Fruit fly (Drosophila melanogaster): ENCODE data around the gene mthl1.

mthl1 gene

DNA sequence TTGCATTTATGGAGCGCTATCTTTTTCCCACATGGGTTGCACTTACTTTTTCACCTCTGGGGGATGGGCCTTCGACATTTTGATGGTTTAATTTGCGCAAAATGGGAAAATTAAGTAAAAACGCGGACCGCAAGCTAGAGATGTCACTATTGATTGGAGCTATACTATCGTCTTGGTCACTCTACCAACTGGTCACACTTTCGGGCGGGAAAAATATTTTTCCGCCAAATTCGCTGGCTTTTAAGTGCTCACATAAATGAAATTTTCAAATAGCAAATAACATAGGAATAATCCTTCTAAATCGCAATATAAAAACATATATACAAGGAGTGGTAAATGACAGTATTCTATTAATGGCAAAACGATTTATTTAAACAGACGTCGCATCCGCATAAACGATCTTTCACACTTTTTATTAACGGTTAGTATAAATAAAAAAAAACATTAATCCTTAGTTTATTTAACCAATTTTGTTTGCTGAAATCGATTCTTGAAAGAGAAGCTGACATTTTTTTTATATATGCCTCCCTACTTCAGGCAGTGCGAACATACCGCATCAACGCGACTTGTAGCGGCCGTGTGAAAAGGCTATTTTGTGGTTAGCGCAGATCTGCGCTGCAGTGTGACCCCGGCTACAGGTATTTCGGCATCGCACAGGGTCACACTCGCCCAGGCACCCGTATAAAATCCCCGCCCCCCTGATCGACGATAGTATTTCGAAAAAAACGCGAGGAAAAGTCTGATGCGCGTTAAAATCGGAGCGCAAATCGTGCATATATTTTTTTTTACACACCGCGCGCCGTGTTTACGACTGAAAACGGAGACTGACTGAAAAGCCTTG is at the start of gene mthl1, which contains the start of gene SNRPG:
Gene mthl1 (plus strand): TSS at position 709 of the 841 bp plus-strand sequence.
Gene SNRPG (minus strand): TSS at position 160 of the 841 bp plus-strand sequence.
- TF ChIP-seq CG33017 (tag; optimal IDR thresholded peaks at IDR 0.05) (no peak), CG7101 (tag; optimal IDR thresholded peaks at IDR 0.05) (peak; percentile 73), CG1620 (GFP tag; optimal IDR thresholded peaks at IDR 0.05) (peak; percentile 77), pad (GFP tag; optimal IDR thresholded peaks at IDR 0.05) (peak; percentile 64), Crg-1 (GFP tag; optimal IDR thresholded peaks at IDR 0.05) (peak; percentile 40), toe (GFP tag; optimal IDR thresholded peaks at IDR 0.05) (peak; percentile 63), ovo (GFP tag; optimal IDR thresholded peaks at IDR 0.05) (peak; percentile 36), CG12768 (GFP tag; optimal IDR thresholded peaks at IDR 0.05) (peak; percentile 73), cic (GFP tag; optimal IDR thresholded peaks at IDR 0.05) (no peak), bab1 (GFP tag; optimal IDR thresholded peaks at IDR 0.05) (peak; percentile 58), Hr96 (GFP tag; optimal IDR thresholded peaks at IDR 0.05) (no peak), CG14711 (tag; optimal IDR thresholded peaks at IDR 0.05) (peak; percentile 63), CG7045 (GFP tag; optimal IDR thresholded peaks at IDR 0.05) (peak; percentile 54), CG5204 (GFP tag; optimal IDR thresholded peaks at IDR 0.05) (peak; percentile 81), cnc (optimal IDR thresholded peaks at IDR 0.05) (no peak), CG11617 (GFP tag; optimal IDR thresholded peaks at IDR 0.05) (peak; percentile 63), Clk (GFP tag; optimal IDR thresholded peaks at IDR 0.05) (peak; percentile 52), kay (GFP tag; ENCODE audit: borderline replicate concordance) (no peak), tj (GFP tag; optimal IDR thresholded peaks at IDR 0.05) (no peak), Mnt (GFP tag; optimal IDR thresholded peaks at IDR 0.05) (peak; percentile 71)

DNA sequence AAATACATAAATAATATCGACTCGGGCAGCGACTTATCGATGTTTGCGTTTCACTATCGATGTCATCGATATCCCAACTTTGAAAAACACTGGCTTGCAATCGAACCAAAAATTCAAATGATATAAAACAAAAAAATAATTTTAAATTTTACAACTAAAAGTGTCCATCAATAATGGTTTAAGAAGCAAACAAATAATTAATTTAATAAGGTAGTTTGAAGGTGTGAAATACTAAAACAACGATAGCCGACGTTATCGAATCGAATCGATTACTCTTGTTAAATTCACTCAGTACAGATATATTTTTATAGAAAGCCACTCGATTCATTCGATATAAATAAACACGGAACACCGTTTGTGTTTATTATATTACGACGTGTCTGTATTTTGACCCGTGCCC is 47.4 kb upstream of the mthl1 start, which contains the start of the genes SMC3 and Ubc7:
Gene SMC3 (minus strand): TSS at position 22 of the 400 bp plus-strand sequence.
Gene Ubc7 (plus strand): TSS at position 260 of the 400 bp plus-strand sequence.
- TF ChIP-seq bab1 (GFP tag; optimal IDR thresholded peaks at IDR 0.05) (peak; percentile 40), CG11617 (GFP tag; optimal IDR thresholded peaks at IDR 0.05) (peak; percentile 34), CG14711 (tag; optimal IDR thresholded peaks at IDR 0.05) (peak; percentile 15), Clk (GFP tag; optimal IDR thresholded peaks at IDR 0.05) (no peak), Mnt (GFP tag; optimal IDR thresholded peaks at IDR 0.05) (peak; percentile 26), CG5204 (GFP tag; optimal IDR thresholded peaks at IDR 0.05) (no peak)

DNA sequence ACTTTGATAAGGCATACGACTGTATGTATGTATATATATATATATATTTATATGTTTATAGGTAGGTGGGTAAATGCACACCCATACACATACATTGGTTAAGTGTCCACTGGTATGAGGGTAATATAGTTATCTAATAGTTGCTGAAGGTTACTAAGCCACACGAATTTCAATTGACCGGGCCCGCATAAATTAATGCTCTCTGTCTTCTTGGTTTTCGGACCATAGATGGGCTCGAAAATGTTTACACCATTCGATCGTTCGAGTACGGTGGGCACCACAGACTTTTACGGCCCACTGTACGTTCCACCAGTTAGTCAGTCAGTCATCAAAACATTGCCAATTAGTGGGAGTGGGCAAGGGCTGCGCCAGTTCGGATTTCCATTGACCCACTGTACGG is 45.4 kb upstream of the mthl1 start:
- TF ChIP-seq CG7045 (GFP tag; optimal IDR thresholded peaks at IDR 0.05) (no peak), CG12768 (GFP tag; optimal IDR thresholded peaks at IDR 0.05) (no peak), Crg-1 (GFP tag; optimal IDR thresholded peaks at IDR 0.05) (no peak), CG1620 (GFP tag; optimal IDR thresholded peaks at IDR 0.05) (no peak), CG7101 (tag; optimal IDR thresholded peaks at IDR 0.05) (no peak)

DNA sequence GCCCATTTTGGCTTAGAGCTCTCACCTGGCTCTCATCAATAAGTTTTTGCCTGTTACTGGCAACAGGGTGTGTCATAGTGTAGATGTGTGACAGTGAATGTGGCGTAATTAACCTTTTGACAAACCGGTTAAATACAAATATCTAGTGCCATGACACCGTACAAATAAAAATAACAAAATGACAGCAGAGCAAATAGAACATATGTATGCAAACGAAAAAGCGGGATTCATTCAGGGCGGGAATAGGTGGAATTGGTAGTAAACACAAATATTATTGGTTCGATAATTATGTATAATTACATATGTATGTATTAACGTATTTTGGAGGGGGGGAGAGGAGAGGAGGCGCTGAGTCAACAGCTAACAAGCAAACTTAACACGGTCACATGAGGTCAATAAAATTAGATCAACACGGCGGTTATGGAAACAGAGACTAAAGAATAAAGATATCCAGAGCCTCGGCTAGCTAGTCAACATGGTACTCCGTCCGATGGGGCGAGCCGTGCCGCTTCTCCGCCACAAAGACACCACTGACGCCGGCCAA is 44.4 kb upstream of the mthl1 start:
- TF ChIP-seq cic (GFP tag; optimal IDR thresholded peaks at IDR 0.05), result no peak
- no peak for TF ChIP-seq CG5204 (GFP tag; optimal IDR thresholded peaks at IDR 0.05)
- no peak for TF ChIP-seq CG14711 (tag; optimal IDR thresholded peaks at IDR 0.05)
- TF ChIP-seq bab1 (GFP tag; optimal IDR thresholded peaks at IDR 0.05), result no peak
- no peak for TF ChIP-seq pad (GFP tag; optimal IDR thresholded peaks at IDR 0.05)
- no peak for TF ChIP-seq CG1620 (GFP tag; optimal IDR thresholded peaks at IDR 0.05)
- no peak for TF ChIP-seq CG12768 (GFP tag; optimal IDR thresholded peaks at IDR 0.05)
- no peak for TF ChIP-seq ovo (GFP tag; optimal IDR thresholded peaks at IDR 0.05)
- no peak for TF ChIP-seq tj (GFP tag; optimal IDR thresholded peaks at IDR 0.05)
- TF ChIP-seq Mnt (GFP tag; optimal IDR thresholded peaks at IDR 0.05), result no peak
- TF ChIP-seq CG33017 (tag; optimal IDR thresholded peaks at IDR 0.05), result no peak
- TF ChIP-seq Clk (GFP tag; optimal IDR thresholded peaks at IDR 0.05), result no peak
- no peak for TF ChIP-seq CG11617 (GFP tag; optimal IDR thresholded peaks at IDR 0.05)
- no peak for TF ChIP-seq CG7101 (tag; optimal IDR thresholded peaks at IDR 0.05)

DNA sequence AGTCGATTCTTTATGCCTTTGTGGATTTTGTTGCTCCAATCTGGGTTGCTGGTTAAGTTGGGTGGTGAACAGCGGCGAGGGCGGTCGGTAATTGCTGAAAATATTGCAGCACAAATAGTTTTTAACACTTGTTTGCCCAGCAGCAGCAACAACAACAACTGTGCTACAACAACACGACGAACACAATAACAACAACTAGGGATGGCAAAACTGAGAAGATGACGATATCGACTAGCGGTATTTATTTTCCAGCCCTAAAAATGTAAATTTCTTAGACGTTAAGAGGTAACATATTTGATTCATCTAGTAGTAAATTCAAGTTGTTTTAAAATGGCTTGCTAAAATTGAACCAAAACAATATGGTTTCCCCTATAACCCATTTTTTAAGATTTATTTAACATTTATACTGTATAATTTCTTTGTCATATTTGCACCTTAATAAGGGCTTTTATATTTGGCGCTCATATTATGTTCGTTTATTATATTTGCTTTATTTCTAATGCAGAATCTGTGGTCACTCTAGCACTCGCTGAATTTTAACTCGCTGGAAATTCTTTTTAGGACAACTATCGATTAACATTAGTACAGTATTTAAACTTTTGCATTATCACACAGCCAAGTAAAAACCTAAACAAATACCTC is 42.3 kb upstream of the mthl1 start:
- TF ChIP-seq Hr96 (GFP tag; optimal IDR thresholded peaks at IDR 0.05) (no peak), tj (GFP tag; optimal IDR thresholded peaks at IDR 0.05) (peak; percentile 8), CG11617 (GFP tag; optimal IDR thresholded peaks at IDR 0.05) (peak; percentile 3), Clk (GFP tag; optimal IDR thresholded peaks at IDR 0.05) (no peak), pad (GFP tag; optimal IDR thresholded peaks at IDR 0.05) (no peak), CG5204 (GFP tag; optimal IDR thresholded peaks at IDR 0.05) (no peak), CG1620 (GFP tag; optimal IDR thresholded peaks at IDR 0.05) (peak; percentile 39), cnc (optimal IDR thresholded peaks at IDR 0.05) (no peak), cic (GFP tag; optimal IDR thresholded peaks at IDR 0.05) (peak; percentile 3), CG14711 (tag; optimal IDR thresholded peaks at IDR 0.05) (peak; percentile 42), Crg-1 (GFP tag; optimal IDR thresholded peaks at IDR 0.05) (no peak), CG12768 (GFP tag; optimal IDR thresholded peaks at IDR 0.05) (no peak), CG7045 (GFP tag; optimal IDR thresholded peaks at IDR 0.05) (no peak), CG7101 (tag; optimal IDR thresholded peaks at IDR 0.05) (peak; percentile 21), toe (GFP tag; optimal IDR thresholded peaks at IDR 0.05) (peak; percentile 33), ovo (GFP tag; optimal IDR thresholded peaks at IDR 0.05) (peak; percentile 55), kay (GFP tag; ENCODE audit: borderline replicate concordance) (no peak), CG33017 (tag; optimal IDR thresholded peaks at IDR 0.05) (no peak), Mnt (GFP tag; optimal IDR thresholded peaks at IDR 0.05) (no peak), bab1 (GFP tag; optimal IDR thresholded peaks at IDR 0.05) (peak; percentile 5)
